Fruit fly (Drosophila melanogaster) whole organism, embryonic: ENCODE results near the gene Edg78E.

ENCODE experiments used
- Awh ChIP-seq: fragments of 200-800 bp; sonication (Bioruptor generic); IDR thresholded peaks from 2 replicates; pipeline ENCODE4, ENCODE4 v1.3.6; 2022; ENCODE audit warnings: missing biosample characterization, missing genetic modification characterization
- B-H2 ChIP-seq: fragments of 200-800 bp; sonication (Bioruptor generic); optimal IDR thresholded peaks from 2 replicates; lab custom pipeline; 2018; ENCODE audit warnings: missing biosample characterization, mild to moderate bottlenecking, missing genetic modification characterization
- CG10462 ChIP-seq: fragments of 200-800 bp; sonication (Bioruptor generic); optimal IDR thresholded peaks from 2 replicates; lab custom pipeline; 2016; ENCODE audit warnings: missing biosample characterization, missing genetic modification characterization
- CG10543 ChIP-seq: fragments of 200-800 bp; sonication (Bioruptor generic); optimal IDR thresholded peaks from 3 replicates; lab custom pipeline; 2017; ENCODE audit warnings: missing biosample characterization, mild to moderate bottlenecking, missing genetic modification characterization, moderate library complexity
- CG10565 ChIP-seq: fragments of 200-800 bp; sonication (Bioruptor generic); optimal IDR thresholded peaks from 3 replicates; lab custom pipeline; 2016; ENCODE audit warnings: missing biosample characterization, mild to moderate bottlenecking, missing genetic modification characterization
- CG10979 ChIP-seq: fragments of 200-800 bp; sonication (Bioruptor generic); optimal IDR thresholded peaks from 2 replicates; lab custom pipeline; 2018; ENCODE audit warnings: missing biosample characterization, mild to moderate bottlenecking, missing genetic modification characterization, moderate library complexity
- CG11247 ChIP-seq: fragments of 200-800 bp; sonication (Bioruptor generic); IDR thresholded peaks from 2 replicates; pipeline ENCODE4 v1.3.6; 2022; ENCODE audit warnings: missing biosample characterization, missing genetic modification characterization
- CG12744 ChIP-seq: fragments of 200-800 bp; sonication (Bioruptor generic); optimal IDR thresholded peaks from 2 replicates; lab custom pipeline; 2016; ENCODE audit warnings: missing biosample characterization, missing genetic modification characterization
- CG13424 ChIP-seq: fragments of 200-800 bp; sonication (Bioruptor generic); optimal IDR thresholded peaks from 2 replicates; lab custom pipeline; 2019; ENCODE audit warnings: missing biosample characterization, mild to moderate bottlenecking, missing genetic modification characterization, moderate library complexity
- CG14050 ChIP-seq: fragments of 200-800 bp; sonication (Bioruptor generic); IDR thresholded peaks from 3 replicates; pipeline ENCODE4 v1.3.6; 2022; ENCODE audit warnings: missing biosample characterization, missing genetic modification characterization
- CG17568 ChIP-seq: fragments of 200-800 bp; sonication (Bioruptor generic); optimal IDR thresholded peaks from 2 replicates; lab custom pipeline; 2018; ENCODE audit warnings: missing biosample characterization, mild to moderate bottlenecking, missing genetic modification characterization, moderate library complexity
- CG17912 ChIP-seq: fragments of 200-800 bp; sonication (Bioruptor generic); optimal IDR thresholded peaks from 2 replicates; lab custom pipeline; 2018; ENCODE audit warnings: missing biosample characterization, mild to moderate bottlenecking, missing genetic modification characterization
- CG18619 ChIP-seq: fragments of 200-800 bp; sonication (Bioruptor generic); optimal IDR thresholded peaks from 3 replicates; lab custom pipeline; 2017; ENCODE audit warnings: missing biosample characterization, mild to moderate bottlenecking, missing genetic modification characterization
- CG2116 ChIP-seq: fragments of 200-800 bp; sonication (Bioruptor generic); optimal IDR thresholded peaks from 3 replicates; lab custom pipeline; 2018; ENCODE audit warnings: missing biosample characterization, mild to moderate bottlenecking, missing genetic modification characterization
- CG30020 ChIP-seq: fragments of 200-800 bp; optimal IDR thresholded peaks from 2 replicates; lab custom pipeline; 2019; ENCODE audit warnings: missing biosample characterization, mild to moderate bottlenecking, missing genetic modification characterization, moderate library complexity
- CG4360 ChIP-seq: fragments of 200-800 bp; sonication (Bioruptor generic); IDR thresholded peaks from 2 replicates; pipeline ENCODE4 v1.3.6; 2022; ENCODE audit warnings: missing biosample characterization, missing genetic modification characterization
- CG4707 ChIP-seq: fragments of 200-800 bp; sonication (Bioruptor generic); optimal IDR thresholded peaks from 2 replicates; lab custom pipeline; 2018; ENCODE audit warnings: missing biosample characterization, mild to moderate bottlenecking, missing genetic modification characterization, moderate library complexity
- CG5245 ChIP-seq: fragments of 200-800 bp; sonication (Bioruptor generic); optimal IDR thresholded peaks from 3 replicates; lab custom pipeline; 2016; ENCODE audit warnings: missing biosample characterization, missing genetic modification characterization
- CG7556 ChIP-seq: fragments of 200-800 bp; sonication (Bioruptor generic); optimal IDR thresholded peaks from 2 replicates; lab custom pipeline; 2017; ENCODE audit warnings: missing biosample characterization, mild to moderate bottlenecking, missing genetic modification characterization
- CG8924 ChIP-seq: fragments of 200-800 bp; optimal IDR thresholded peaks from 3 replicates; lab custom pipeline; 2019; ENCODE audit warnings: missing biosample characterization, mild to moderate bottlenecking, missing genetic modification characterization, moderate library complexity
- CG8944 ChIP-seq: fragments of 200-800 bp; sonication (Bioruptor generic); optimal IDR thresholded peaks from 3 replicates; lab custom pipeline; 2016; ENCODE audit warnings: missing biosample characterization, missing genetic modification characterization
- CG9727 ChIP-seq: fragments of 200-800 bp; sonication (Bioruptor generic); optimal IDR thresholded peaks from 3 replicates; lab custom pipeline; 2017; ENCODE audit warnings: missing biosample characterization, mild to moderate bottlenecking, missing genetic modification characterization
- CoRest ChIP-seq: fragments of 200-800 bp; sonication (Bioruptor generic); optimal IDR thresholded peaks from 3 replicates; lab custom pipeline; 2018; ENCODE audit warnings: missing biosample characterization, mild to moderate bottlenecking, missing genetic modification characterization, moderate library complexity
- ERR ChIP-seq: fragments of 200-800 bp; sonication (Bioruptor generic); optimal IDR thresholded peaks from 2 replicates; lab custom pipeline; 2016; ENCODE audit warnings: missing biosample characterization, missing genetic modification characterization
- Fer1 ChIP-seq: fragments of 200-800 bp; sonication (Bioruptor generic); optimal IDR thresholded peaks from 2 replicates; lab custom pipeline; 2017; ENCODE audit warnings: missing biosample characterization, mild to moderate bottlenecking, missing genetic modification characterization
- HLH3B ChIP-seq: fragments of 200-800 bp; sonication (Bioruptor generic); IDR thresholded peaks from 2 replicates; pipeline ENCODE4 v1.3.6; 2022; ENCODE audit warnings: missing biosample characterization, missing genetic modification characterization
- MTF-1 ChIP-seq: fragments of 200-800 bp; sonication (Bioruptor generic); optimal IDR thresholded peaks from 2 replicates; lab custom pipeline; 2018; ENCODE audit warnings: missing biosample characterization, mild to moderate bottlenecking, missing genetic modification characterization, borderline replicate concordance
- NC2α ChIP-seq: fragments of 200-800 bp; sonication (Bioruptor generic); optimal IDR thresholded peaks from 2 replicates; lab custom pipeline; 2016; ENCODE audit warnings: missing biosample characterization, missing genetic modification characterization
- NC2β ChIP-seq: fragments of 200-800 bp; sonication (Bioruptor generic); optimal IDR thresholded peaks from 2 replicates; lab custom pipeline; 2016; ENCODE audit warnings: missing biosample characterization, missing genetic modification characterization
- Nf-YA ChIP-seq: fragments of 200-800 bp; sonication (Bioruptor generic); IDR thresholded peaks from 2 replicates; pipeline ENCODE4 v1.3.6; 2022; ENCODE audit warnings: missing biosample characterization, missing genetic modification characterization
- PHDP ChIP-seq: fragments of 200-800 bp; sonication (Bioruptor generic); optimal IDR thresholded peaks from 3 replicates; lab custom pipeline; 2018; ENCODE audit warnings: missing biosample characterization, mild to moderate bottlenecking, missing genetic modification characterization, moderate library complexity
- Side ChIP-seq: fragments of 200-800 bp; sonication (Bioruptor generic); optimal IDR thresholded peaks from 2 replicates; lab custom pipeline; 2016; ENCODE audit warnings: missing biosample characterization, missing genetic modification characterization
- Ssrp ChIP-seq: fragments of 200-800 bp; sonication (Bioruptor generic); optimal IDR thresholded peaks from 2 replicates; lab custom pipeline; 2018; ENCODE audit warnings: missing biosample characterization, mild to moderate bottlenecking, missing genetic modification characterization, moderate library complexity
- bbx ChIP-seq: fragments of 200-800 bp; sonication (Bioruptor generic); IDR thresholded peaks from 2 replicates; pipeline ENCODE4 v1.3.6; 2022; ENCODE audit warnings: missing biosample characterization, missing genetic modification characterization; ENCODE audit not compliant: partially characterized antibody
- bcd ChIP-seq: fragments of 200-800 bp; sonication (Bioruptor generic); optimal IDR thresholded peaks from 2 replicates; lab custom pipeline; 2017; ENCODE audit warnings: missing biosample characterization, mild to moderate bottlenecking, missing genetic modification characterization
- bsh ChIP-seq, 2 experiments: fragments of 200-800 bp; sonication (Bioruptor generic); optimal IDR thresholded peaks; 2 replicates each; lab custom pipeline; 2017 to 2018; ENCODE audit warnings: mild to moderate bottlenecking in 2 of 2, missing biosample characterization in 2 of 2, missing genetic modification characterization in 2 of 2, moderate library complexity in 1 of 2
- dimm ChIP-seq: fragments of 200-800 bp; sonication (Bioruptor generic); IDR thresholded peaks from 2 replicates; pipeline ENCODE4 v1.3.6; 2022; ENCODE audit warnings: missing biosample characterization, missing genetic modification characterization
- fu2 ChIP-seq: fragments of 200-800 bp; sonication (Bioruptor generic); optimal IDR thresholded peaks from 2 replicates; lab custom pipeline; 2016; ENCODE audit warnings: missing biosample characterization, missing genetic modification characterization
- grau ChIP-seq: fragments of 200-800 bp; optimal IDR thresholded peaks from 3 replicates; lab custom pipeline; 2019; ENCODE audit warnings: missing biosample characterization, mild to moderate bottlenecking, missing genetic modification characterization, moderate library complexity
- grn ChIP-seq: fragments of 200-800 bp; sonication (Bioruptor generic); optimal IDR thresholded peaks from 3 replicates; lab custom pipeline; 2017; ENCODE audit warnings: missing biosample characterization, missing genetic modification characterization
- h ChIP-seq: fragments of >200 bp; optimal IDR thresholded peaks from 2 replicates; lab custom pipeline; 2017
- mld ChIP-seq: fragments of 200-800 bp; sonication (Bioruptor generic); IDR thresholded peaks from 3 replicates; pipeline ENCODE4 v1.3.6; 2022; ENCODE audit warnings: missing biosample characterization, missing genetic modification characterization; ENCODE audit not compliant: partially characterized antibody
- nom ChIP-seq: fragments of 200-800 bp; sonication (Bioruptor generic); optimal IDR thresholded peaks from 2 replicates; lab custom pipeline; 2017; ENCODE audit warnings: missing biosample characterization, missing genetic modification characterization, mild to moderate bottlenecking, moderate library complexity, missing genetic modification reagents
- onecut ChIP-seq: fragments of 200-800 bp; sonication (Bioruptor generic); IDR thresholded peaks from 2 replicates; pipeline ENCODE4 v1.3.6; 2022; ENCODE audit warnings: missing biosample characterization, missing genetic modification characterization
- pb ChIP-seq: fragments of 200-800 bp; sonication (Bioruptor generic); optimal IDR thresholded peaks from 3 replicates; lab custom pipeline; 2016; ENCODE audit warnings: missing biosample characterization, missing genetic modification characterization
- pros ChIP-seq: fragments of 200-800 bp; sonication (Bioruptor generic); optimal IDR thresholded peaks from 3 replicates; lab custom pipeline; 2019; ENCODE audit warnings: missing biosample characterization, mild to moderate bottlenecking, missing genetic modification characterization, moderate library complexity
- sisA ChIP-seq: fragments of 200-800 bp; sonication (Bioruptor generic); IDR thresholded peaks from 2 replicates; pipeline ENCODE4 v1.3.6; 2022; ENCODE audit warnings: missing biosample characterization, missing genetic modification characterization
- slou ChIP-seq: fragments of 200-800 bp; sonication (Bioruptor generic); optimal IDR thresholded peaks from 3 replicates; lab custom pipeline; 2016; ENCODE audit warnings: missing biosample characterization, missing genetic modification characterization
- sob ChIP-seq: fragments of 200-800 bp; sonication (Bioruptor generic); IDR thresholded peaks from 2 replicates; pipeline ENCODE4 v1.3.6; 2022; ENCODE audit warnings: missing biosample characterization, missing genetic modification characterization
- tup ChIP-seq: fragments of 200-800 bp; sonication (Bioruptor generic); optimal IDR thresholded peaks from 2 replicates; lab custom pipeline; 2016; ENCODE audit warnings: missing biosample characterization, mild to moderate bottlenecking, missing genetic modification characterization, moderate library complexity
- unpg ChIP-seq: fragments of 200-800 bp; sonication (Bioruptor generic); optimal IDR thresholded peaks from 3 replicates; lab custom pipeline; 2018; ENCODE audit warnings: missing biosample characterization, mild to moderate bottlenecking, missing genetic modification characterization, moderate library complexity

Edg78E gene

dm6 chr3L:21304400-21304799, 6.8 kb upstream of the Edg78E start, which contains the start of the genes CG11309 and CG7632 (continued):
- TF ChIP-seq Nf-YA (GFP tag; lab: Robert Waterston, UW) = peak; percentile 97
- TF ChIP-seq CG4707 (GFP tag; lab: Kevin White, UChicago) = peak; percentile 98
- peak; percentile 99 for TF ChIP-seq grau (tag; lab: Kevin White, UChicago)
- TF ChIP-seq nom (GFP tag; lab: Kevin White, UChicago) = peak; percentile 99
- TF ChIP-seq sob (GFP tag; lab: Robert Waterston, UW) = peak; percentile 98
- TF ChIP-seq CG2116 (GFP tag; lab: Kevin White, UChicago) = peak; percentile 93
- peak; percentile 88 for TF ChIP-seq CG4360 (GFP tag; lab: Robert Waterston, UW)
- TF ChIP-seq B-H2 (GFP tag; lab: Kevin White, UChicago) = peak; percentile 100
- TF ChIP-seq CG12744 (GFP tag; lab: Kevin White, UChicago) = peak; percentile 99
- peak; percentile 100 for TF ChIP-seq PHDP (tag; lab: Kevin White, UChicago)
- TF ChIP-seq NC2β (GFP tag; lab: Kevin White, UChicago) = peak; percentile 99
- peak; percentile 92 for TF ChIP-seq sisA (GFP tag; lab: Robert Waterston, UW)
- TF ChIP-seq NC2α (GFP tag; lab: Kevin White, UChicago) = peak; percentile 98
- peak; percentile 97 for TF ChIP-seq fu2 (GFP tag; lab: Kevin White, UChicago)
- TF ChIP-seq CG10462 (GFP tag; lab: Kevin White, UChicago) = peak; percentile 98
- TF ChIP-seq CG17568 (GFP tag; lab: Kevin White, UChicago) = peak; percentile 99
- peak; percentile 99 for TF ChIP-seq CG18619
- peak; percentile 100 for TF ChIP-seq CG10543 (GFP tag; lab: Kevin White, UChicago)
- TF ChIP-seq CG10565 (GFP tag; lab: Kevin White, UChicago) = peak; percentile 97
- peak; percentile 100 for TF ChIP-seq Fer1 (GFP tag; lab: Kevin White, UChicago)
- peak; percentile 100 for TF ChIP-seq CG8924
- peak; percentile 99 for TF ChIP-seq CG7556 (GFP tag; lab: Kevin White, UChicago)
- TF ChIP-seq CG9727 (GFP tag; lab: Kevin White, UChicago) = peak; percentile 100
- peak; percentile 96 for TF ChIP-seq slou (GFP tag; lab: Kevin White, UChicago)
- TF ChIP-seq bcd (GFP tag; lab: Kevin White, UChicago) = peak; percentile 99
- TF ChIP-seq CG30020 = peak; percentile 93
- peak; percentile 99 for TF ChIP-seq CG17912 (GFP tag; lab: Kevin White, UChicago)
- TF ChIP-seq unpg (GFP tag; lab: Kevin White, UChicago) = peak; percentile 100
- peak; percentile 97 for TF ChIP-seq pros (GFP tag; lab: Kevin White, UChicago)
- peak; percentile 97 for TF ChIP-seq CG11247 (GFP tag; lab: Robert Waterston, UW)
- TF ChIP-seq dimm = peak; percentile 93
- TF ChIP-seq CG13424 = peak; percentile 100
- peak; percentile 98 for TF ChIP-seq pb (GFP tag; lab: Kevin White, UChicago)
- TF ChIP-seq Ssrp (tag; lab: Kevin White, UChicago) = peak; percentile 99
- peak; percentile 96 for TF ChIP-seq CG8944 (GFP tag; lab: Kevin White, UChicago)
- no peak for TF ChIP-seq mld (GFP tag; lab: Robert Waterston, UW)
- peak; percentile 98 for TF ChIP-seq onecut (GFP tag; lab: Robert Waterston, UW)
- TF ChIP-seq Side (GFP tag; lab: Kevin White, UChicago) = peak; percentile 99
- peak; percentile 98 to 100 for TF ChIP-seq bsh (GFP tag; optimal IDR thresholded peaks at IDR 0.05; lab: Kevin White, UChicago)
- peak; percentile 99 for TF ChIP-seq Awh (GFP tag; lab: Robert Waterston, UW)
- peak; percentile 98 for TF ChIP-seq tup (GFP tag; lab: Kevin White, UChicago)
- peak; percentile 98 for TF ChIP-seq CG14050
- TF ChIP-seq bbx (GFP tag; lab: Robert Waterston, UW) = peak; percentile 25; the same call in 1 of the 2 replicates
- peak; percentile 98 for TF ChIP-seq ERR
- peak; percentile 99 for TF ChIP-seq MTF-1 (GFP tag; lab: Kevin White, UChicago)
- TF ChIP-seq HLH3B = peak; percentile 98
- TF ChIP-seq grn = peak; percentile 85
- TF ChIP-seq CoRest (tag; lab: Kevin White, UChicago) = peak; percentile 99
- peak; percentile 98 for TF ChIP-seq CG5245 (GFP tag; lab: Kevin White, UChicago)
- peak; percentile 100 for TF ChIP-seq CG10979 (tag; lab: Kevin White, UChicago)
- no peak for TF ChIP-seq h (lab: Kevin White, UChicago)
